Worm (Caenorhabditis elegans) whole organism, L1 larva: ENCODE data around the gene doxa-1.

ENCODE experiments used
- alr-1 ChIP-seq: fragments of 200-800 bp; sonication (Bioruptor generic); optimal IDR thresholded peaks from 2 replicates; lab custom pipeline; 2018; ENCODE audit warnings: borderline replicate concordance, mild to moderate bottlenecking, missing genetic modification characterization, missing compliant biosample characterization
- ama-1 ChIP-seq: fragments of 150-350 bp; optimal IDR thresholded peaks from 2 replicates; lab custom pipeline; 2014
- egl-27 ChIP-seq, 2 experiments: fragments of 150-350 bp in 1 of 2; sonication (generic microtip); optimal IDR thresholded peaks; 3 replicates each; lab custom pipeline; 2017 to 2018; ENCODE audit warnings: missing biosample characterization in 2 of 2, missing genetic modification characterization in 2 of 2, missing genetic modification reagents in 2 of 2
- fos-1 ChIP-seq: fragments of 150-350 bp; optimal IDR thresholded peaks from 2 replicates; lab custom pipeline; 2014; ENCODE audit warnings: missing biosample characterization, missing genetic modification characterization
- hpl-2 ChIP-seq: fragments of 150-350 bp; optimal IDR thresholded peaks from 2 replicates; lab custom pipeline; 2014; ENCODE audit warnings: missing biosample characterization, missing genetic modification reagents, missing genetic modification characterization
- nhr-11 ChIP-seq: fragments of 150-350 bp; optimal IDR thresholded peaks from 2 replicates; lab custom pipeline; 2014; ENCODE audit warnings: missing biosample characterization, missing genetic modification characterization
- nhr-12 ChIP-seq: sonication (generic microtip); optimal IDR thresholded peaks from 2 replicates; lab custom pipeline; 2017; ENCODE audit warnings: missing biosample characterization, missing genetic modification characterization
- skn-1 ChIP-seq: fragments of 150-350 bp; optimal IDR thresholded peaks from 2 replicates; lab custom pipeline; 2014; ENCODE audit warnings: missing biosample characterization, missing genetic modification characterization
- tbx-2 ChIP-seq: sonication (generic microtip); optimal IDR thresholded peaks from 2 replicates; lab custom pipeline; 2016; ENCODE audit warnings: missing genetic modification characterization, missing compliant biosample characterization
- zag-1 ChIP-seq: fragments of 150-350 bp; optimal IDR thresholded peaks from 2 replicates; lab custom pipeline; 2014; ENCODE audit warnings: missing biosample characterization, missing genetic modification characterization

DNA sequence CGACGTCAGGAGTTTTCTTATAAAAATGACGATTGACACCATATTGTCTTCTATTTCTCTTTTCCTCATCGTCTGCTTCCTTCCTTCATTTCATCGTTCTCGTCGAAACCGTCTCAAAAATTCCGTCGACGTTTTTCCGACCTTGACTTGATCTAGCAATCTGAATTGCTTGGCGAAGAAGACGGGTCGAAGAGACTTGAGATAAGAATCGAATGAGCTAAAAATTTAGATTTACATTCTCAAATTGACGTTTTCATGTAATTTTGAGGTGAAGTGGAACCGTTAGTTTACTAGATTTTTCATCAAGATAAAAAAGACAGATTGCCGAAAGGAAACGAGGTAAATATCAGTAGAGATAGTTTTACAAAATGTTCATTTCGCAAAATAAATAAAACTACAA, 3.4 kb upstream of the doxa-1 start:
- no peak for TF ChIP-seq tbx-2
- TF ChIP-seq egl-27 (tag; optimal IDR thresholded peaks at IDR 0.05; lab: Kevin White, UChicago): no peak
- TF ChIP-seq fos-1 (tag; lab: Kevin White, UChicago): no peak
- no peak for TF ChIP-seq nhr-12 (tag; lab: Kevin White, UChicago)
- no peak for TF ChIP-seq skn-1 (tag; lab: Kevin White, UChicago)
- no peak for TF ChIP-seq ama-1 (lab: Kevin White, UChicago)
- TF ChIP-seq hpl-2: no peak
- no peak for TF ChIP-seq nhr-11 (tag; lab: Kevin White, UChicago)
- TF ChIP-seq zag-1 (tag; lab: Kevin White, UChicago): no peak
- no peak for TF ChIP-seq alr-1 (tag; lab: Kevin White, UChicago)
